Worm (Caenorhabditis elegans) whole organism, L2 larva: Measurements from ENCODE around the gene F46F5.15.

Source experiments
- C34F6.9 ChIP-seq: fragments of 150-350 bp; optimal IDR thresholded peaks from 2 replicates; lab custom pipeline; 2014; ENCODE audit warnings: missing biosample characterization, missing genetic modification characterization
- F13H6.1 ChIP-seq: sonication (generic microtip); optimal IDR thresholded peaks from 2 replicates; lab custom pipeline; 2016; ENCODE audit warnings: missing genetic modification characterization, missing compliant biosample characterization
- R02D3.7 ChIP-seq: fragments of 150-350 bp; optimal IDR thresholded peaks from 2 replicates; lab custom pipeline; 2014; ENCODE audit warnings: missing biosample characterization, missing genetic modification characterization
- Y55F3AM.14 ChIP-seq: fragments of 200-800 bp; sonication (Bioruptor generic); optimal IDR thresholded peaks from 2 replicates; lab custom pipeline; 2018; ENCODE audit warnings: mild to moderate bottlenecking, missing genetic modification characterization, missing compliant biosample characterization
- ZK546.5 ChIP-seq: sonication (generic microtip); optimal IDR thresholded peaks from 2 replicates; lab custom pipeline; 2017; ENCODE audit warnings: missing biosample characterization, missing genetic modification characterization
- alr-1 ChIP-seq: fragments of 150-350 bp; optimal IDR thresholded peaks from 2 replicates; lab custom pipeline; 2014; ENCODE audit warnings: missing biosample characterization, missing genetic modification characterization
- ama-1 ChIP-seq: fragments of 150-350 bp; optimal IDR thresholded peaks from 2 replicates; lab custom pipeline; 2018; ENCODE audit warnings: inconsistent platforms
- blmp-1 ChIP-seq: sonication (generic microtip); optimal IDR thresholded peaks from 2 replicates; lab custom pipeline; 2017; ENCODE audit warnings: missing genetic modification characterization, mild to moderate bottlenecking, missing compliant biosample characterization, antibody characterized with exemption, moderate library complexity; ENCODE audit not compliant: insufficient read depth
- ceh-16 ChIP-seq: fragments of 150-350 bp; optimal IDR thresholded peaks from 2 replicates; lab custom pipeline; 2014; ENCODE audit warnings: missing biosample characterization, missing genetic modification characterization
- ceh-82 ChIP-seq: fragments of 150-350 bp; optimal IDR thresholded peaks from 2 replicates; lab custom pipeline; 2014; ENCODE audit warnings: missing biosample characterization, missing genetic modification characterization
- crh-2 ChIP-seq: sonication (generic microtip); optimal IDR thresholded peaks from 2 replicates; lab custom pipeline; 2017; ENCODE audit warnings: missing biosample characterization, missing genetic modification characterization
- dmd-4 ChIP-seq: sonication (generic microtip); optimal IDR thresholded peaks from 2 replicates; lab custom pipeline; 2017; ENCODE audit warnings: missing biosample characterization, missing genetic modification characterization
- egl-27 ChIP-seq: sonication (generic microtip); optimal IDR thresholded peaks from 3 replicates; lab custom pipeline; 2017; ENCODE audit warnings: missing biosample characterization, missing genetic modification reagents, missing genetic modification characterization
- elt-1 ChIP-seq: fragments of 150-350 bp; optimal IDR thresholded peaks from 2 replicates; lab custom pipeline; 2014; ENCODE audit warnings: missing biosample characterization, missing genetic modification characterization
- elt-3 ChIP-seq: sonication (generic microtip); optimal IDR thresholded peaks from 2 replicates; lab custom pipeline; 2017; ENCODE audit warnings: missing biosample characterization, missing genetic modification characterization
- fos-1 ChIP-seq: fragments of 150-350 bp; optimal IDR thresholded peaks from 2 replicates; lab custom pipeline; 2014; ENCODE audit warnings: missing biosample characterization, missing genetic modification characterization
- gmeb-1 ChIP-seq: fragments of 150-350 bp; optimal IDR thresholded peaks from 2 replicates; lab custom pipeline; 2014; ENCODE audit warnings: missing biosample characterization, missing genetic modification characterization
- lin-11 ChIP-seq: fragments of 150-350 bp; sonication (generic microtip); optimal IDR thresholded peaks from 2 replicates; lab custom pipeline; 2014; ENCODE audit warnings: missing biosample characterization, missing genetic modification characterization, inconsistent platforms, mixed read lengths
- lin-13 ChIP-seq: fragments of 150-350 bp; optimal IDR thresholded peaks from 2 replicates; lab custom pipeline; 2014; ENCODE audit warnings: missing biosample characterization, missing genetic modification reagents, missing genetic modification characterization
- lin-39 ChIP-seq: fragments of 150-350 bp; optimal IDR thresholded peaks from 2 replicates; lab custom pipeline; 2014; ENCODE audit warnings: missing biosample characterization, missing genetic modification reagents, missing genetic modification characterization
- lsy-2 ChIP-seq, 2 experiments: fragments of 150-350 bp in 1 of 2; sonication (generic microtip) in 1 of 2; optimal IDR thresholded peaks; 2 replicates each; lab custom pipeline; 2014 to 2017; ENCODE audit warnings: missing biosample characterization in 2 of 2, missing genetic modification characterization in 2 of 2
- mab-5 ChIP-seq: fragments of 150-350 bp; optimal IDR thresholded peaks from 2 replicates; lab custom pipeline; 2014; ENCODE audit warnings: missing biosample characterization, missing genetic modification characterization
- mbf-1 ChIP-seq: sonication (generic microtip); optimal IDR thresholded peaks from 2 replicates; lab custom pipeline; 2017; ENCODE audit warnings: missing biosample characterization, missing genetic modification characterization
- mdl-1 ChIP-seq, 2 experiments: fragments of 150-350 bp in 1 of 2; sonication (generic microtip) in 1 of 2; optimal IDR thresholded peaks; 2 replicates each; lab custom pipeline; 2017; ENCODE audit warnings: missing biosample characterization in 2 of 2, missing genetic modification characterization in 2 of 2
- nhr-10 ChIP-seq: sonication (generic microtip); optimal IDR thresholded peaks from 2 replicates; lab custom pipeline; 2017; ENCODE audit warnings: missing biosample characterization, missing genetic modification characterization
- nhr-11 ChIP-seq: fragments of 150-350 bp; optimal IDR thresholded peaks from 2 replicates; lab custom pipeline; 2014; ENCODE audit warnings: missing biosample characterization, missing genetic modification characterization
- nhr-12 ChIP-seq: fragments of 150-350 bp; optimal IDR thresholded peaks from 2 replicates; lab custom pipeline; 2014; ENCODE audit warnings: missing biosample characterization, missing genetic modification characterization
- nhr-129 ChIP-seq: fragments of 150-350 bp; optimal IDR thresholded peaks from 2 replicates; lab custom pipeline; 2014; ENCODE audit warnings: missing biosample characterization, missing genetic modification characterization
- nhr-21 ChIP-seq: fragments of 150-350 bp; optimal IDR thresholded peaks from 2 replicates; lab custom pipeline; 2014; ENCODE audit warnings: missing biosample characterization, missing genetic modification characterization
- nhr-23 ChIP-seq: fragments of 150-350 bp; optimal IDR thresholded peaks from 2 replicates; lab custom pipeline; 2014; ENCODE audit warnings: missing biosample characterization, missing genetic modification reagents, missing genetic modification characterization
- nhr-25 ChIP-seq: fragments of 150-350 bp; sonication (generic microtip); optimal IDR thresholded peaks from 3 replicates; lab custom pipeline; 2014; ENCODE audit warnings: missing biosample characterization, missing genetic modification characterization
- nhr-6 ChIP-seq: fragments of 150-350 bp; optimal IDR thresholded peaks from 2 replicates; lab custom pipeline; 2014; ENCODE audit warnings: missing biosample characterization, missing genetic modification characterization
- nhr-77 ChIP-seq: fragments of 150-350 bp; optimal IDR thresholded peaks from 2 replicates; lab custom pipeline; 2014; ENCODE audit warnings: missing biosample characterization, missing genetic modification characterization
- peb-1 ChIP-seq: fragments of 150-350 bp; optimal IDR thresholded peaks from 2 replicates; lab custom pipeline; 2014; ENCODE audit warnings: missing biosample characterization, missing genetic modification characterization
- sem-4 ChIP-seq: fragments of 150-350 bp; optimal IDR thresholded peaks from 2 replicates; lab custom pipeline; 2014; ENCODE audit warnings: missing biosample characterization, missing genetic modification reagents, missing genetic modification characterization
- skn-1 ChIP-seq: sonication (generic microtip); optimal IDR thresholded peaks from 2 replicates; lab custom pipeline; 2017; ENCODE audit warnings: missing biosample characterization, missing genetic modification characterization
- snpc-4 ChIP-seq: fragments of 150-350 bp; optimal IDR thresholded peaks from 2 replicates; lab custom pipeline; 2014; ENCODE audit warnings: missing biosample characterization, missing genetic modification characterization
- unc-39 ChIP-seq: fragments of 150-350 bp; optimal IDR thresholded peaks from 2 replicates; lab custom pipeline; 2014; ENCODE audit warnings: missing biosample characterization, missing genetic modification characterization
- unc-55 ChIP-seq: fragments of 150-350 bp; sonication (generic microtip); optimal IDR thresholded peaks from 3 replicates; lab custom pipeline; 2014; ENCODE audit warnings: missing biosample characterization, missing genetic modification reagents, missing genetic modification characterization
- zag-1 ChIP-seq: fragments of 150-350 bp; optimal IDR thresholded peaks from 2 replicates; lab custom pipeline; 2014; ENCODE audit warnings: missing biosample characterization, missing genetic modification characterization
- ztf-1 ChIP-seq: fragments of 200-800 bp; sonication (Bioruptor generic); conservative IDR thresholded peaks from 2 replicates; pipeline ENCODE4 v1.3.6; 2022; ENCODE audit warnings: missing genetic modification characterization, missing compliant biosample characterization
- ztf-11 ChIP-seq: sonication (generic microtip); optimal IDR thresholded peaks from 2 replicates; lab custom pipeline; 2017; ENCODE audit warnings: missing biosample characterization, missing genetic modification characterization
- ztf-4 ChIP-seq: fragments of 150-350 bp; optimal IDR thresholded peaks from 2 replicates; lab custom pipeline; 2014; ENCODE audit warnings: missing biosample characterization, missing genetic modification characterization

The F46F5.15 gene

ce11 chrII:753469-753868 lies 34.8 kb upstream of the F46F5.15 start:
- TF ChIP-seq dmd-4 (no peak), snpc-4 (no peak), elt-1 (tag; lab: Kevin White, UChicago) (no peak), nhr-10 (tag; lab: Kevin White, UChicago) (no peak), ceh-82 (tag; lab: Kevin White, UChicago) (no peak)

ce11 chrII:754971-755370 lies 33.3 kb upstream of the F46F5.15 start:
- TF ChIP-seq ztf-1 (GFP tag; lab: Robert Waterston, UW), result no peak
- TF ChIP-seq nhr-25 (tag; lab: Kevin White, UChicago), result no peak
- no peak for TF ChIP-seq nhr-10 (tag; lab: Kevin White, UChicago)
- TF ChIP-seq unc-39 (tag; lab: Kevin White, UChicago), result no peak
- no peak for TF ChIP-seq ztf-11 (tag; lab: Kevin White, UChicago)
- TF ChIP-seq elt-1 (tag; lab: Kevin White, UChicago), result no peak
- no peak for TF ChIP-seq ama-1 (lab: Kevin White, UChicago)
- TF ChIP-seq skn-1 (tag; lab: Kevin White, UChicago), result no peak
- no peak for TF ChIP-seq ceh-82 (tag; lab: Kevin White, UChicago)
- no peak for TF ChIP-seq egl-27 (tag; lab: Kevin White, UChicago)
- no peak for TF ChIP-seq blmp-1
- TF ChIP-seq, all 48 proteins: peak for 0

ce11 chrII:756161-756560 lies 32.1 kb upstream of the F46F5.15 start:
- TF ChIP-seq alr-1, result no peak
- TF ChIP-seq dmd-4, result no peak
- TF ChIP-seq fos-1, result no peak
- no peak for TF ChIP-seq peb-1 (tag; lab: Kevin White, UChicago)
- TF ChIP-seq nhr-23 (tag; lab: Kevin White, UChicago), result no peak
- no peak for TF ChIP-seq nhr-10 (tag; lab: Kevin White, UChicago)
- no peak for TF ChIP-seq nhr-25 (tag; lab: Kevin White, UChicago)
- TF ChIP-seq lsy-2 (tag; optimal IDR thresholded peaks at IDR 0.05; lab: Kevin White, UChicago), result no peak
- no peak for TF ChIP-seq lin-39 (tag; lab: Kevin White, UChicago)
- TF ChIP-seq mdl-1 (tag; optimal IDR thresholded peaks at IDR 0.05; lab: Kevin White, UChicago), result no peak
- no peak for TF ChIP-seq ztf-4 (tag; lab: Kevin White, UChicago)
- TF ChIP-seq nhr-12 (tag; lab: Kevin White, UChicago), result no peak
- TF ChIP-seq Y55F3AM.14 (GFP tag; lab: Kevin White, UChicago), result no peak
- no peak for TF ChIP-seq mbf-1 (tag; lab: Kevin White, UChicago)
- no peak for TF ChIP-seq nhr-21 (tag; lab: Kevin White, UChicago)

- TF ChIP-seq R02D3.7 (tag; lab: Kevin White, UChicago) (no peak), peb-1 (tag; lab: Kevin White, UChicago) (no peak), gmeb-1 (no peak), ceh-82 (tag; lab: Kevin White, UChicago) (no peak), C34F6.9 (tag; lab: Kevin White, UChicago) (no peak), unc-39 (tag; lab: Kevin White, UChicago) (no peak), lin-13 (GFP tag; lab: Kevin White, UChicago) (no peak), sem-4 (tag; lab: Kevin White, UChicago) (no peak), nhr-12 (tag; lab: Kevin White, UChicago) (no peak), ztf-1 (GFP tag; lab: Robert Waterston, UW) (no peak), snpc-4 (no peak), nhr-6 (tag; lab: Kevin White, UChicago) (no peak)
Observed at ce11 chrII:757224-757623, 31.0 kb upstream of the F46F5.15 start.

- TF ChIP-seq Y55F3AM.14 (GFP tag; lab: Kevin White, UChicago) (peak; percentile 46), lin-13 (GFP tag; lab: Kevin White, UChicago) (peak; percentile 2), lin-11 (peak; percentile 51), unc-55 (GFP tag; lab: Kevin White, UChicago) (peak; percentile 85), ceh-16 (tag; lab: Kevin White, UChicago) (no peak), nhr-11 (tag; lab: Kevin White, UChicago) (no peak), nhr-25 (tag; lab: Kevin White, UChicago) (no peak), fos-1 (no peak), nhr-129 (tag; lab: Kevin White, UChicago) (peak; percentile 69), crh-2 (peak; percentile 41), lsy-2 (tag; optimal IDR thresholded peaks at IDR 0.05; lab: Kevin White, UChicago) (peak in 1 of 2 experiments; percentile 59), F13H6.1 (peak; percentile 45), zag-1 (tag; lab: Kevin White, UChicago) (peak; percentile 76), ZK546.5 (no peak), elt-1 (tag; lab: Kevin White, UChicago) (no peak), mdl-1 (tag; optimal IDR thresholded peaks at IDR 0.05; lab: Kevin White, UChicago) (peak in 1 of 2 experiments; percentile 23), nhr-77 (tag; lab: Kevin White, UChicago) (no peak), elt-3 (tag; lab: Kevin White, UChicago) (no peak), nhr-6 (tag; lab: Kevin White, UChicago) (peak; percentile 7), mab-5 (tag; lab: Kevin White, UChicago) (peak; percentile 25), C34F6.9 (tag; lab: Kevin White, UChicago) (peak; percentile 76)
Observed at ce11 chrII:759788-760187, 28.5 kb upstream of the F46F5.15 start.
